Worm (Caenorhabditis elegans): Measurements from ENCODE around the gene cchl-1.

cchl-1 gene

DNA sequence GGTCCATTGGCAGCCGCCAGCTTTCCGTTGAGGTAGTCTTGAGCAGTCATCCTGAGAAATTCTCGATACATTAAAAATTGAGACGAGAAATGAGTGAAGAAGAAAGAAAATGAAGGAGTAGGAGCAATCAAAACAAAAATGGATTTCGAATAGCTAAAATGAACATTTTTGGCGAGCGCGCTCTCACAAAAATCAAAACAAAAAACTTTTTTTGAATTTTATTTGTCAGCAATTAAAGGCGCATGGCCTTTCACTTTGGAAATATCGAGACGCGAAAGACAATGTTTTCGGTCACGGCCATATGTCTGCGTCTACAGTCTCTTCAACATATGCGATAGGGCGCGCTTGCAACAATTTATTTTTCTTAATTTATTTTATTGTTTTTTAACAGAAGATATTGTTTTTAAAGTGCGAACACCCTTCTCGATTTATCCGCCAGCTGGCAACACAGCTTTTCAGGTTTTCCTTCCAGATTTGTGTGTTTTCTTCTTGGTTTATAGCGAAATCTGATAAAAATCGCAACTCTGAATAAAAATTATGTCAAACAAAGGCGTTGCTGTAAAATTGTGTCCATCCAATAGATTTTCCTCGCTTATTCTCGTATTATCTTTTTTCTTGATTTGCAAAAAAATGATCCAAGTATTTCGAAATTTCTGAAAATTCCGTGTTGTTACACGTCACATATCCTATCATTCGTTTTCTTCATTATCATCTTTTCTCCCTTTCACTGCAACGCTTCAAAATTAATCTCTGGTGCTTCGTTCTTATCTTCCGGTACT lies 2.9 kb upstream of the cchl-1 start, which contains the start of the genes rpn-9 and T06D8.9 (continued):
- TF ChIP-seq ztf-26 (tag; optimal IDR thresholded peaks at IDR 0.05): no peak
- TF ChIP-seq lir-1 (GFP tag; conservative IDR thresholded peaks at IDR 0.05): peak; percentile 58; the same call in 1 of the 2 replicates
- no peak for TF ChIP-seq hrde-1 (tag; optimal IDR thresholded peaks at IDR 0.05; ENCODE audit: borderline replicate concordance)
- TF ChIP-seq F37B4.10 (GFP tag; IDR thresholded peaks at IDR 0.05): no peak
- peak; percentile 88 for TF ChIP-seq dox-1 (GFP tag; IDR thresholded peaks at IDR 0.05)
- peak; percentile 57 for TF ChIP-seq tlf-1 (GFP tag; optimal IDR thresholded peaks at IDR 0.05)
- no peak for TF ChIP-seq nhr-120 (GFP tag; IDR thresholded peaks at IDR 0.05)
- no peak for TF ChIP-seq lag-1 (GFP tag; IDR thresholded peaks at IDR 0.05)
- TF ChIP-seq pha-4 (tag; optimal IDR thresholded peaks at IDR 0.05): no peak
- no peak for TF ChIP-seq mxl-1 (tag; optimal IDR thresholded peaks at IDR 0.05)
- no peak for TF ChIP-seq zim-3 (tag; optimal IDR thresholded peaks at IDR 0.05)
- TF ChIP-seq ets-4 (GFP tag; optimal IDR thresholded peaks at IDR 0.05): no peak
- TF ChIP-seq nhr-80 (tag; optimal IDR thresholded peaks at IDR 0.05): peak; percentile 64
- TF ChIP-seq athp-1 (tag; optimal IDR thresholded peaks at IDR 0.05): peak; percentile 52

- TF ChIP-seq lag-1 (GFP tag; IDR thresholded peaks at IDR 0.05) (peak; percentile 9; the same call in 1 of the 2 replicates), aptf-3 (GFP tag; IDR thresholded peaks at IDR 0.05) (no peak), dox-1 (GFP tag; IDR thresholded peaks at IDR 0.05) (no peak), hmg-1.2 (GFP tag; IDR thresholded peaks at IDR 0.05) (peak; percentile 8; the same call in 1 of the 2 replicates), him-1 (tag; optimal IDR thresholded peaks at IDR 0.05) (no peak), F33H1.4 (GFP tag; IDR thresholded peaks at IDR 0.05) (no peak; the same call in 1 of the 2 replicates), mcd-1 (GFP tag; IDR thresholded peaks at IDR 0.05) (peak; percentile 37; the same call in 1 of the 2 replicates), ets-4 (GFP tag; optimal IDR thresholded peaks at IDR 0.05) (no peak), Y53F4B.3 (GFP tag; IDR thresholded peaks at IDR 0.05) (no peak), F22D6.2 (tag; optimal IDR thresholded peaks at IDR 0.05) (no peak), unc-62 (GFP tag; optimal IDR thresholded peaks at IDR 0.05) (no peak), rcor-1 (GFP tag; IDR thresholded peaks at IDR 0.05) (no peak), snpc-1.1 (tag; optimal IDR thresholded peaks at IDR 0.05; ENCODE audit: insufficient read depth) (no peak), ceh-40 (GFP tag; IDR thresholded peaks at IDR 0.05) (no peak), sdz-38 (tag; optimal IDR thresholded peaks at IDR 0.05) (no peak), ceh-79 (tag; optimal IDR thresholded peaks at IDR 0.05) (no peak), somi-1 (GFP tag; optimal IDR thresholded peaks at IDR 0.05) (no peak), bed-2 (GFP tag; IDR thresholded peaks at IDR 0.05) (no peak), F55B11.4 (tag; optimal IDR thresholded peaks at IDR 0.05; ENCODE audit: borderline replicate concordance, insufficient read depth) (no peak), egl-18 (GFP tag; IDR thresholded peaks at IDR 0.05) (no peak), ZK185.1 (tag; optimal IDR thresholded peaks at IDR 0.05; ENCODE audit: poor library complexity, severe bottlenecking) (no peak), cebp-1 (GFP tag; IDR thresholded peaks at IDR 0.05) (no peak), cebp-1 (tag; optimal IDR thresholded peaks at IDR 0.05) (peak; percentile 33), ztf-3 (GFP tag; optimal IDR thresholded peaks at IDR 0.05) (no peak), repo-1 (tag; optimal IDR thresholded peaks at IDR 0.05) (no peak), nhr-27 (tag; optimal IDR thresholded peaks at IDR 0.05) (no peak), F37B4.10 (GFP tag; IDR thresholded peaks at IDR 0.05) (no peak), Y95B8A.8 (GFP tag; IDR thresholded peaks at IDR 0.05) (peak; percentile 42; the same call in 1 of the 2 replicates), gei-17 (GFP tag; optimal IDR thresholded peaks at IDR 0.05) (no peak), pha-4 (tag; optimal IDR thresholded peaks at IDR 0.05) (no peak), sptf-2 (GFP tag; optimal IDR thresholded peaks at IDR 0.05) (no peak), rpc-1 (optimal IDR thresholded peaks at IDR 0.05) (no peak), rpc-1 (tag; optimal IDR thresholded peaks at IDR 0.05) (no peak), F23B12.7 (tag; optimal IDR thresholded peaks at IDR 0.05; ENCODE audit: insufficient read depth) (no peak), madf-8 (GFP tag; conservative IDR thresholded peaks at IDR 0.05) (peak; percentile 14; the same call in 1 of the 2 replicates), nfyb-1 (GFP tag; IDR thresholded peaks at IDR 0.05) (no peak), sea-2 (GFP tag; IDR thresholded peaks at IDR 0.05) (no peak), efl-1 (GFP tag; optimal IDR thresholded peaks at IDR 0.05) (no peak)
These were observed 912 bp upstream of the cchl-1 start, which contains the start of gene fndc-1 for ce11 chrII:11237099-11237498. fndc-1 (minus strand) TSS chrII:11237325.

All from whole organism, young adult.